Fruit fly (Drosophila melanogaster) whole organism, pupa: ENCODE data around the gene dar1.

ENCODE experiments used
- CG13204 ChIP-seq: fragments of 200-800 bp; sonication (Bioruptor generic); optimal IDR thresholded peaks from 2 replicates; lab custom pipeline; 2018; ENCODE audit warnings: missing biosample characterization, mild to moderate bottlenecking, missing genetic modification characterization, moderate library complexity
- CG9948 ChIP-seq: fragments of 200-800 bp; sonication (Bioruptor generic); optimal IDR thresholded peaks from 2 replicates; lab custom pipeline; 2018; ENCODE audit warnings: missing biosample characterization, mild to moderate bottlenecking, missing genetic modification characterization, moderate library complexity
- D1 ChIP-seq: fragments of 200-800 bp; sonication (Bioruptor generic); optimal IDR thresholded peaks from 2 replicates; lab custom pipeline; 2018; ENCODE audit warnings: missing biosample characterization, mild to moderate bottlenecking, missing genetic modification characterization, moderate library complexity
- Ets98B ChIP-seq: fragments of 200-800 bp; sonication (Bioruptor generic); IDR thresholded peaks from 2 replicates; pipeline ENCODE4 v1.3.6; 2022; ENCODE audit warnings: missing biosample characterization, missing genetic modification characterization
- gl ChIP-seq: fragments of 200-800 bp; sonication (Bioruptor generic); optimal IDR thresholded peaks from 2 replicates; lab custom pipeline; 2018; ENCODE audit warnings: missing biosample characterization, mild to moderate bottlenecking, missing genetic modification characterization

- no peak for TF ChIP-seq gl (tag; lab: Kevin White, UChicago)
- no peak for TF ChIP-seq CG9948
- no peak for TF ChIP-seq D1
- TF ChIP-seq CG13204 (GFP tag; lab: Kevin White, UChicago), result no peak
- no peak for TF ChIP-seq Ets98B
Measured at dm6 chr3L:3639324-3639723, 13.2 kb downstream of the dar1 start.
